Worm (Caenorhabditis elegans): ENCODE measurements around the gene F41H10.1.

DNA sequence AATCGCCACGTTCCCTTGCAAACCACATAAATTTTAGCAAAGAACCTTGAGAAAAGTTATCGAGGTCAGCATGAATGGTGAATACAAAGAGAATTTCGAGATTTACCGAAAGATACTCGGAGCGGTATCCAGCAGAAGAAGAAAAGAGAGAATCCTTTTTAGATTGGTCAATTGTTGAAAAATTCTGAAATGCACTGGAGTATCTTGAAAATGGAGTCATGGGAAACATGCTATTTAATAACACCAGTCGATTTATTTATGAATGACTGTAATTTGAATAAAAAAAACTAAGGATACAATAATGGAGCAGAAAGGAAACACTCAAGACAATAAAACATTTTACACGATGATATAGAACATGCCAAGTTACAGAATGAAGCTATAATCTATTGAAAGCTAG lies 7.2 kb downstream of the F41H10.1 start:
- TF ChIP-seq fkh-6 (tag; optimal IDR thresholded peaks at IDR 0.05), result no peak
- no peak for TF ChIP-seq nhr-11 (tag; optimal IDR thresholded peaks at IDR 0.05)
- TF ChIP-seq fkh-10 (GFP tag; optimal IDR thresholded peaks at IDR 0.05), result no peak
- no peak for TF ChIP-seq che-1 (tag; optimal IDR thresholded peaks at IDR 0.05)
- TF ChIP-seq pha-4 (tag; optimal IDR thresholded peaks at IDR 0.05), result no peak
- TF ChIP-seq C38D4.7 (GFP tag; optimal IDR thresholded peaks at IDR 0.05), result no peak
- no peak for TF ChIP-seq pax-1 (tag; optimal IDR thresholded peaks at IDR 0.05)
- no peak for TF ChIP-seq ceh-45 (GFP tag; IDR thresholded peaks at IDR 0.05)
- no peak for TF ChIP-seq pqm-1 (tag; optimal IDR thresholded peaks at IDR 0.05)
- no peak for TF ChIP-seq sox-4 (tag; optimal IDR thresholded peaks at IDR 0.05)
- no peak for TF ChIP-seq unc-55 (GFP tag; optimal IDR thresholded peaks at IDR 0.05)
- TF ChIP-seq pag-3 (tag; optimal IDR thresholded peaks at IDR 0.05; ENCODE audit: borderline replicate concordance), result no peak
- no peak for TF ChIP-seq unc-86 (tag; optimal IDR thresholded peaks at IDR 0.05)
